Fruit fly (Drosophila melanogaster) whole organism, embryonic: ENCODE data around the gene ck.

Experiments used
- CG11456 ChIP-seq: fragments of 200-800 bp; sonication (Bioruptor generic); IDR thresholded peaks from 3 replicates; pipeline ENCODE4 v1.3.6; 2022; ENCODE audit warnings: missing biosample characterization, missing genetic modification characterization
- CG11695 ChIP-seq: fragments of 200-800 bp; sonication (Bioruptor generic); IDR thresholded peaks from 3 replicates; pipeline ENCODE4 v1.3.6; 2022; ENCODE audit warnings: missing biosample characterization, missing genetic modification characterization
- CG14710 ChIP-seq: fragments of 200-800 bp; sonication (Bioruptor generic); optimal IDR thresholded peaks from 3 replicates; lab custom pipeline; 2019; ENCODE audit warnings: missing biosample characterization, mild to moderate bottlenecking, missing genetic modification characterization, moderate library complexity
- CG15011 ChIP-seq: fragments of 200-800 bp; sonication (Bioruptor generic); optimal IDR thresholded peaks from 3 replicates; lab custom pipeline; 2018; ENCODE audit warnings: missing biosample characterization, mild to moderate bottlenecking, missing genetic modification characterization
- CG15269 ChIP-seq: fragments of 200-800 bp; sonication (Bioruptor generic); optimal IDR thresholded peaks from 2 replicates; lab custom pipeline; 2018; ENCODE audit warnings: missing biosample characterization, mild to moderate bottlenecking, missing genetic modification characterization, moderate library complexity
- CG15514 ChIP-seq: fragments of 200-800 bp; sonication (Bioruptor generic); optimal IDR thresholded peaks from 3 replicates; lab custom pipeline; 2017; ENCODE audit warnings: missing biosample characterization, missing genetic modification characterization, mild to moderate bottlenecking, moderate library complexity, missing genetic modification reagents
- CG17612 ChIP-seq: fragments of 200-800 bp; sonication (Bioruptor generic); IDR thresholded peaks from 2 replicates; pipeline ENCODE4 v1.3.6; 2022; ENCODE audit warnings: missing biosample characterization, missing genetic modification characterization
- CG2712 ChIP-seq: fragments of 200-800 bp; optimal IDR thresholded peaks from 3 replicates; lab custom pipeline; 2019; ENCODE audit warnings: missing biosample characterization, mild to moderate bottlenecking, missing genetic modification characterization, moderate library complexity
- CG30020 ChIP-seq: fragments of 200-800 bp; optimal IDR thresholded peaks from 2 replicates; lab custom pipeline; 2019; ENCODE audit warnings: missing biosample characterization, mild to moderate bottlenecking, missing genetic modification characterization, moderate library complexity
- CG4328 ChIP-seq: fragments of 200-800 bp; sonication (Bioruptor generic); optimal IDR thresholded peaks from 3 replicates; lab custom pipeline; 2017; ENCODE audit warnings: missing biosample characterization, missing genetic modification reagents, missing genetic modification characterization
- CG4707 ChIP-seq: fragments of 200-800 bp; sonication (Bioruptor generic); optimal IDR thresholded peaks from 2 replicates; lab custom pipeline; 2018; ENCODE audit warnings: missing biosample characterization, mild to moderate bottlenecking, missing genetic modification characterization, moderate library complexity
- CG4854 ChIP-seq: fragments of 200-800 bp; sonication (Bioruptor generic); optimal IDR thresholded peaks from 2 replicates; lab custom pipeline; 2016; ENCODE audit warnings: missing biosample characterization, missing genetic modification characterization, inconsistent platforms
- CG6791 ChIP-seq: fragments of 200-800 bp; sonication (Bioruptor generic); IDR thresholded peaks from 3 replicates; pipeline ENCODE4 v1.3.6; 2022; ENCODE audit warnings: missing biosample characterization, missing genetic modification characterization; ENCODE audit not compliant: partially characterized antibody
- CG7987 ChIP-seq: fragments of 200-800 bp; sonication (Bioruptor generic); optimal IDR thresholded peaks from 2 replicates; lab custom pipeline; 2018; ENCODE audit warnings: missing biosample characterization, mild to moderate bottlenecking, missing genetic modification characterization, moderate library complexity
- CG9609 ChIP-seq: fragments of 200-800 bp; sonication (Bioruptor generic); optimal IDR thresholded peaks from 3 replicates; lab custom pipeline; 2016; ENCODE audit warnings: missing biosample characterization, missing genetic modification characterization
- CG9797 ChIP-seq: fragments of 200-800 bp; sonication (Bioruptor generic); optimal IDR thresholded peaks from 3 replicates; lab custom pipeline; 2018; ENCODE audit warnings: missing biosample characterization, mild to moderate bottlenecking, missing genetic modification characterization
- D19A ChIP-seq: fragments of 200-800 bp; optimal IDR thresholded peaks from 3 replicates; lab custom pipeline; 2019; ENCODE audit warnings: missing biosample characterization, mild to moderate bottlenecking, missing genetic modification characterization, moderate library complexity
- Fer2 ChIP-seq: fragments of 200-800 bp; sonication (Bioruptor generic); optimal IDR thresholded peaks from 2 replicates; lab custom pipeline; 2018; ENCODE audit warnings: missing biosample characterization, mild to moderate bottlenecking, missing genetic modification characterization, moderate library complexity
- H15 ChIP-seq: fragments of 200-800 bp; sonication (Bioruptor generic); IDR thresholded peaks from 3 replicates; pipeline ENCODE4 v1.3.6; 2022; ENCODE audit warnings: missing biosample characterization, missing genetic modification characterization
- Hr78 ChIP-seq, 2 experiments: fragments of 200-800 bp in 1 of 2; fragments of >200 bp in 1 of 2; sonication (Bioruptor generic) in 1 of 2; optimal IDR thresholded peaks; 2 replicates each; lab custom pipeline; 2017 to 2019; ENCODE audit warnings: missing biosample characterization in 2 of 2, missing genetic modification characterization in 2 of 2, mild to moderate bottlenecking in 1 of 2, moderate library complexity in 1 of 2
- Med ChIP-seq: fragments of 200-800 bp; sonication (Bioruptor generic); peaks from one replicate; lab custom pipeline; 2016; ENCODE audit warnings: missing biosample characterization, missing genetic modification characterization, mild to moderate bottlenecking, inconsistent platforms, moderate library complexity
- NFAT ChIP-seq: fragments of 200-800 bp; sonication (Bioruptor generic); IDR thresholded peaks from 2 replicates; pipeline ENCODE4 v1.3.6; 2022; ENCODE audit warnings: missing biosample characterization, missing genetic modification characterization
- NK7.1 ChIP-seq: fragments of 200-800 bp; sonication (Bioruptor generic); optimal IDR thresholded peaks from 3 replicates; lab custom pipeline; 2016; ENCODE audit warnings: missing biosample characterization, missing genetic modification characterization
- Neu2 ChIP-seq: fragments of 200-800 bp; sonication (Bioruptor generic); optimal IDR thresholded peaks from 3 replicates; lab custom pipeline; 2016; ENCODE audit warnings: missing biosample characterization, missing genetic modification characterization, borderline replicate concordance
- Oaz ChIP-seq: fragments of 200-800 bp; sonication (Bioruptor generic); IDR thresholded peaks from 2 replicates; pipeline ENCODE4 v1.3.6; 2022; ENCODE audit warnings: missing biosample characterization, missing genetic modification characterization
- Scr ChIP-seq: fragments of 200-800 bp; sonication (Bioruptor generic); IDR thresholded peaks from 2 replicates; pipeline ENCODE4 v1.3.6; 2022; ENCODE audit warnings: missing biosample characterization, missing genetic modification characterization; ENCODE audit not compliant: partially characterized antibody
- Sry-δ ChIP-seq: fragments of 200-800 bp; sonication (Bioruptor generic); optimal IDR thresholded peaks from 2 replicates; lab custom pipeline; 2016; ENCODE audit warnings: missing biosample characterization, missing genetic modification characterization
- Ssrp ChIP-seq: fragments of 200-800 bp; sonication (Bioruptor generic); optimal IDR thresholded peaks from 2 replicates; lab custom pipeline; 2018; ENCODE audit warnings: missing biosample characterization, mild to moderate bottlenecking, missing genetic modification characterization, moderate library complexity
- Xbp1 ChIP-seq: fragments of 200-800 bp; sonication (Bioruptor generic); optimal IDR thresholded peaks from 3 replicates; lab custom pipeline; 2016; ENCODE audit warnings: missing biosample characterization, mild to moderate bottlenecking, missing genetic modification characterization
- Xrp1 ChIP-seq: fragments of 200-800 bp; sonication (Bioruptor generic); IDR thresholded peaks from 2 replicates; pipeline ENCODE4 v1.3.6; 2022; ENCODE audit warnings: missing biosample characterization, missing genetic modification characterization
- caup ChIP-seq: fragments of 200-800 bp; sonication (Bioruptor generic); optimal IDR thresholded peaks from 3 replicates; lab custom pipeline; 2017; ENCODE audit warnings: missing biosample characterization, mild to moderate bottlenecking, missing genetic modification characterization, moderate library complexity; ENCODE audit not compliant: severe bottlenecking
- chinmo ChIP-seq: fragments of 200-800 bp; sonication (Bioruptor generic); IDR thresholded peaks from 4 replicates; pipeline ENCODE4 v1.3.6; 2022; ENCODE audit warnings: missing biosample characterization, missing genetic modification characterization; ENCODE audit not compliant: partially characterized antibody
- danr ChIP-seq: fragments of 200-800 bp; sonication (Bioruptor generic); IDR thresholded peaks from 2 replicates; pipeline ENCODE4 v1.3.6; 2022; ENCODE audit warnings: missing biosample characterization, missing genetic modification characterization
- gcm ChIP-seq: fragments of 200-800 bp; sonication (Bioruptor generic); optimal IDR thresholded peaks from 2 replicates; lab custom pipeline; 2019; ENCODE audit warnings: missing biosample characterization, mild to moderate bottlenecking, missing genetic modification characterization, moderate library complexity
- gem ChIP-seq: fragments of 200-800 bp; sonication (Bioruptor generic); optimal IDR thresholded peaks from 2 replicates; lab custom pipeline; 2019; ENCODE audit warnings: missing biosample characterization, mild to moderate bottlenecking, missing genetic modification characterization, moderate library complexity
- gfzf ChIP-seq: fragments of 200-800 bp; sonication (Bioruptor generic); optimal IDR thresholded peaks from 2 replicates; lab custom pipeline; 2016; ENCODE audit warnings: missing biosample characterization, mild to moderate bottlenecking, missing genetic modification characterization, moderate library complexity
- ham ChIP-seq: fragments of 200-800 bp; sonication (Bioruptor generic); IDR thresholded peaks from 2 replicates; pipeline ENCODE4 v1.3.6; 2022; ENCODE audit warnings: missing biosample characterization, missing genetic modification characterization
- kay ChIP-seq: fragments of 200-800 bp; sonication (Bioruptor generic); optimal IDR thresholded peaks from 2 replicates; lab custom pipeline; 2016; ENCODE audit warnings: missing biosample characterization, missing genetic modification characterization
- mam ChIP-seq: fragments of 200-800 bp; sonication (Bioruptor generic); optimal IDR thresholded peaks from 3 replicates; lab custom pipeline; 2016; ENCODE audit warnings: missing biosample characterization, missing genetic modification characterization
- mld ChIP-seq: fragments of 200-800 bp; sonication (Bioruptor generic); IDR thresholded peaks from 3 replicates; pipeline ENCODE4 v1.3.6; 2022; ENCODE audit warnings: missing biosample characterization, missing genetic modification characterization; ENCODE audit not compliant: partially characterized antibody
- nerfin-1 ChIP-seq: fragments of 200-800 bp; sonication (Bioruptor generic); optimal IDR thresholded peaks from 3 replicates; lab custom pipeline; 2019; ENCODE audit warnings: missing biosample characterization, mild to moderate bottlenecking, missing genetic modification characterization, moderate library complexity
- otp ChIP-seq: fragments of 200-800 bp; sonication (Bioruptor generic); IDR thresholded peaks from 3 replicates; pipeline ENCODE4, ENCODE4 v1.3.6; 2022; ENCODE audit warnings: missing biosample characterization, missing genetic modification characterization
- row ChIP-seq: fragments of 200-800 bp; sonication (Bioruptor generic); IDR thresholded peaks from 3 replicates; pipeline ENCODE4 v1.3.6; 2022; ENCODE audit warnings: missing biosample characterization, missing genetic modification characterization
- salm ChIP-seq: fragments of 200-800 bp; sonication (Bioruptor generic); optimal IDR thresholded peaks from 2 replicates; lab custom pipeline; 2018; ENCODE audit warnings: missing biosample characterization, mild to moderate bottlenecking, missing genetic modification characterization
- scrt ChIP-seq: fragments of 200-800 bp; sonication (Bioruptor generic); optimal IDR thresholded peaks from 2 replicates; lab custom pipeline; 2018; ENCODE audit warnings: missing biosample characterization, mild to moderate bottlenecking, missing genetic modification characterization, moderate library complexity
- sisA ChIP-seq: fragments of 200-800 bp; sonication (Bioruptor generic); IDR thresholded peaks from 2 replicates; pipeline ENCODE4 v1.3.6; 2022; ENCODE audit warnings: missing biosample characterization, missing genetic modification characterization
- tin ChIP-seq: fragments of 200-800 bp; sonication (Bioruptor generic); optimal IDR thresholded peaks from 3 replicates; lab custom pipeline; 2016; ENCODE audit warnings: missing biosample characterization, missing genetic modification characterization
- trem ChIP-seq: fragments of 200-800 bp; optimal IDR thresholded peaks from 3 replicates; lab custom pipeline; 2019; ENCODE audit warnings: missing biosample characterization, mild to moderate bottlenecking, missing genetic modification characterization, moderate library complexity
- tx ChIP-seq: fragments of 200-800 bp; sonication (Bioruptor generic); optimal IDR thresholded peaks from 2 replicates; lab custom pipeline; 2016; ENCODE audit warnings: missing biosample characterization, missing genetic modification characterization
- wek ChIP-seq: fragments of 200-800 bp; sonication (Bioruptor generic); optimal IDR thresholded peaks from 3 replicates; lab custom pipeline; 2018; ENCODE audit warnings: missing biosample characterization, mild to moderate bottlenecking, missing genetic modification characterization, moderate library complexity
- zen2 ChIP-seq: fragments of 200-800 bp; sonication (Bioruptor generic); IDR thresholded peaks from 3 replicates; pipeline ENCODE4 v1.3.6; 2022; ENCODE audit warnings: missing biosample characterization, missing genetic modification characterization; ENCODE audit not compliant: partially characterized antibody

ck gene

dm6 chr2L:15007331-15007863 is 50.3 kb downstream of the ck start, which contains the start of the genes Ankrd49 and NC2beta:
Gene Ankrd49, minus strand, starts transcription at chr2L:15007431.
Gene NC2beta, plus strand, starts transcription at chr2L:15007813.
- TF ChIP-seq salm (no peak), CG4854 (GFP tag; lab: Kevin White, UChicago) (no peak), Sry-δ (GFP tag; lab: Kevin White, UChicago) (no peak), gcm (GFP tag; lab: Kevin White, UChicago) (no peak), CG2712 (tag; lab: Kevin White, UChicago) (peak; percentile 8), ham (GFP tag; lab: Robert Waterston, UW) (no peak), NFAT (GFP tag; lab: Robert Waterston, UW) (no peak), gem (peak; percentile 9), CG9609 (GFP tag; lab: Kevin White, UChicago) (no peak), wek (no peak), chinmo (no peak), gfzf (peak; percentile 43), Hr78 (GFP tag; optimal IDR thresholded peaks at IDR 0.05; lab: Kevin White, UChicago) (no peak), CG14710 (tag; lab: Kevin White, UChicago) (peak; percentile 16), CG15514 (GFP tag; lab: Kevin White, UChicago) (no peak), mld (no peak), H15 (GFP tag; lab: Robert Waterston, UW) (no peak), CG30020 (tag; lab: Kevin White, UChicago) (peak; percentile 19), Xbp1 (no peak), Fer2 (tag; lab: Kevin White, UChicago) (no peak), CG6791 (GFP tag; lab: Robert Waterston, UW) (no peak), mam (GFP tag; lab: Kevin White, UChicago) (no peak), Med (peak; percentile 8), CG4707 (GFP tag; lab: Kevin White, UChicago) (no peak), CG4328 (GFP tag; lab: Kevin White, UChicago) (no peak), row (0 out of 3 replicates have a peak, but pooled peaks have one; percentile 18), tx (no peak), trem (tag; lab: Kevin White, UChicago) (peak; percentile 32), danr (GFP tag; lab: Robert Waterston, UW) (no peak)

DNA sequence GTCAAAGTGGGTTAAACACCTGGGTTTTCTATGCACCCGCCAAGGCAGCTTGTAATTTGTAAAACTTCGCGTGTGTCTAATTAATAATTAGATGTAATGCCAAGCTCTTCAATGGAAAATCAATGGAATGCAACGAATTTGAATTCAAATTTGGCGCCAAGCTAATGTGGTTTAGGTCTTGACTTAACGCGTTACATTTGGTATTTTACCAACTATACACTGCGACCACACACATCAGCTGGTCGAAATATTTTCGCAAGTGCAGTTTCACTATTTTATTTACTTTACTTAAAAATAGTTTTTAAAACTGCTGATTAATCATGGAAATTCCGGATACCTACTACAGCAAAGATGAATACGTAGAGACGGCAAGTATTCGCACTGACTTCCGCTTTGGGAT is 52.2 kb downstream of the ck start, which contains the start of gene DCTN5-p25:
Gene DCTN5-p25, plus strand, starts transcription at position 229 of the 400 bp plus-strand sequence.
- TF ChIP-seq caup (GFP tag; lab: Kevin White, UChicago) (no peak), otp (GFP tag; lab: Robert Waterston, UW) (no peak), CG15269 (tag; lab: Kevin White, UChicago) (no peak), CG11456 (GFP tag; lab: Robert Waterston, UW) (no peak), NK7.1 (no peak), CG7987 (GFP tag; lab: Kevin White, UChicago) (no peak), Ssrp (no peak), Oaz (GFP tag; lab: Robert Waterston, UW) (no peak), D19A (tag; lab: Kevin White, UChicago) (no peak), tin (GFP tag; lab: Kevin White, UChicago) (no peak), Scr (GFP tag; lab: Robert Waterston, UW) (no peak), nerfin-1 (tag; lab: Kevin White, UChicago) (no peak), sisA (GFP tag; lab: Robert Waterston, UW) (no peak), CG9797 (GFP tag; lab: Kevin White, UChicago) (peak; percentile 80), zen2 (no peak), CG17612 (GFP tag; lab: Robert Waterston, UW) (no peak), kay (no peak), CG15011 (GFP tag; lab: Kevin White, UChicago) (no peak), scrt (no peak), Neu2 (no peak), CG11695 (GFP tag; lab: Robert Waterston, UW) (no peak), Xrp1 (no peak)
